Fruit fly (Drosophila melanogaster) S2 (cell line): ENCODE measurements around the gene Rab9.

ENCODE experiments used
- CG8478 ChIP-seq: fragments of >200 bp; optimal IDR thresholded peaks from 2 replicates; lab custom pipeline; 2018
- CTCF ChIP-seq, 2 experiments: fragments of >200 bp; optimal IDR thresholded peaks; 2 replicates each; lab custom pipeline; 2018

DNA sequence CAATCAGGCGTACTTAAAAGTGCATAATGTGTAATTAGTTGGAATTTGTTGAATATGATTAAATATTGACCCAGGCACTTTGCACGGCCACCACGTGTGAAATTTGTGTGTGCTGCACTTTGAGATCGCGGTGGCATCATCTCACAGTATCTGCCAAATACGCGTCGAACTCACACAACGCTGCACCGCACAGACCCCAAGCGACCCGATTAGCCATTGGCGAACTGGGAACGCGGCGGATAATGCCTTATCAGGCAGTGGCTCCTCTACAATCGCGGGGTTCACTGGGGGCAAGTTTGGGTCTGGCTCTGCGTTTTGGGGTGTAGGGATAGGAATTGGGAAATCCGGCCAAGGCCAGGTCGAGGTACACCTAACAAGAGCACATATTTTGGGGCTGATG lies 22.8 kb downstream of the Rab9 start:
- no peak for TF ChIP-seq CG8478 (lab: Kevin White, UChicago)
- no peak for TF ChIP-seq CTCF (optimal IDR thresholded peaks at IDR 0.05; lab: Kevin White, UChicago)
